Fruit fly (Drosophila melanogaster): Measurements from ENCODE around the gene sloth2.

sloth2 gene

DNA sequence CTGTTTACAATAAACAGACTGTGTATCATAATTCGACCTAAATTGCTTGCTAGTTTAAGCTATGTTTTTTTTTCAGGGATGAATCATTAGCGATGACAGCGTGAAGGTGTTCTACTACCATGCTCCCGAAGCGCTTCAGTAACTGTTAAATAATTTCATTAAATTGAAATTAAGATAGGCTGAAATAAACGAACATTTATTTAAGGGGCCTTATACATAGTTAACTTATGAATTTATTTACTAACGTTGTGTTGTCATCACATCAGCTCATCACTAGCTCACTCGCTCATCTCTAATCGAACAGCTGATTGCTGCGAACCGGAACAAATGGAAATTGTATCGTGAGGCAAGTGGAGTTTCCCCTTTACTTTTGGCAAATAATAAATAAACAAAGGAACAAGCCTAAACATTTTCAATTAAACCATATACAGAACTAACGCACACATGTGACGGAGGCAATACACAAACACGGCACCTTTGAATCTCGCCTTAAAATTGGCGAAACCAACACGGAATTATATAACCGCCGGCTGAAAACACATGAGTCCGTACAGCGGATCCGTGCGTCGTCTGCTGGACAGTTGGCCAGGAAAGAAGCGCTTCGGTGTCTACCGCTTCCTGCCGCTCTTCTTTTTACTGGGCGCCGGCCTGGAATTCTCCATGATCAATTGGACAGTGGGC lies at the start of gene sloth2, which contains the start of the genes cm and sloth1 (continued):
- peak; percentile 96 for TF ChIP-seq Sry-δ (GFP tag; optimal IDR thresholded peaks at IDR 0.05)
- TF ChIP-seq CG8478 (optimal IDR thresholded peaks at IDR 0.05): no peak
- no peak for TF ChIP-seq hth (optimal IDR thresholded peaks at IDR 0.05)
- peak; percentile 51 for TF ChIP-seq Asciz (GFP tag; optimal IDR thresholded peaks at IDR 0.05)
- peak; percentile 60 for TF ChIP-seq CG1792 (GFP tag; optimal IDR thresholded peaks at IDR 0.05)
- TF ChIP-seq lbe (GFP tag; optimal IDR thresholded peaks at IDR 0.05): peak; percentile 57
- TF ChIP-seq CG11456 (GFP tag; IDR thresholded peaks at IDR 0.05): peak; percentile 84
- TF ChIP-seq CG14710 (tag; optimal IDR thresholded peaks at IDR 0.05): peak; percentile 85
- TF ChIP-seq CG3838 (GFP tag; optimal IDR thresholded peaks at IDR 0.05): peak; percentile 72
- peak; percentile 13 for TF ChIP-seq CG3995 (GFP tag; optimal IDR thresholded peaks at IDR 0.05)
- peak; percentile 78 for TF ChIP-seq CG1233 (GFP tag; optimal IDR thresholded peaks at IDR 0.05)
- TF ChIP-seq CG10543 (GFP tag; optimal IDR thresholded peaks at IDR 0.05): peak; percentile 88
- no peak for TF ChIP-seq usp (GFP tag; optimal IDR thresholded peaks at IDR 0.05)
- peak; percentile 70 for TF ChIP-seq jing (GFP tag; optimal IDR thresholded peaks at IDR 0.05)
- peak; percentile 98 for TF ChIP-seq sens (GFP tag)
- peak; percentile 26 for TF ChIP-seq p53 (GFP tag; optimal IDR thresholded peaks at IDR 0.05)
- TF ChIP-seq tin (GFP tag; optimal IDR thresholded peaks at IDR 0.05): peak; percentile 87
- peak; percentile 75 for TF ChIP-seq caup (GFP tag; optimal IDR thresholded peaks at IDR 0.05; ENCODE audit: severe bottlenecking)
- peak; percentile 91 for TF ChIP-seq Doc3 (GFP tag; IDR thresholded peaks at IDR 0.05; ENCODE audit: partially characterized antibody)
- peak; percentile 92 for TF ChIP-seq ken (GFP tag; IDR thresholded peaks at IDR 0.05)
- TF ChIP-seq CG8765 (GFP tag; IDR thresholded peaks at IDR 0.05): peak; percentile 81
- TF ChIP-seq CG14667 (GFP tag; IDR thresholded peaks at IDR 0.05): peak; percentile 74
- peak; percentile 75 for TF ChIP-seq CG13123 (GFP tag; optimal IDR thresholded peaks at IDR 0.05)
- TF ChIP-seq CG34224 (GFP tag; IDR thresholded peaks at IDR 0.05; ENCODE audit: partially characterized antibody): peak; percentile 89
- TF ChIP-seq CG2202 (tag; optimal IDR thresholded peaks at IDR 0.05): peak; percentile 80
- peak; percentile 86 for TF ChIP-seq CG7839 (tag; optimal IDR thresholded peaks at IDR 0.05)
- peak; percentile 78 for TF ChIP-seq dm (GFP tag; optimal IDR thresholded peaks at IDR 0.05)
- TF ChIP-seq wor (GFP tag; IDR thresholded peaks at IDR 0.05): peak; percentile 77
- TF ChIP-seq Hsf (GFP tag; optimal IDR thresholded peaks at IDR 0.05): peak; percentile 92
- TF ChIP-seq cad (GFP tag; optimal IDR thresholded peaks at IDR 0.05): no peak
- peak; percentile 86 for TF ChIP-seq Sox102F (GFP tag; optimal IDR thresholded peaks at IDR 0.05)
- peak; percentile 91 for TF ChIP-seq Xrp1 (GFP tag; IDR thresholded peaks at IDR 0.05)
- peak; percentile 80 for TF ChIP-seq CG11504 (tag; optimal IDR thresholded peaks at IDR 0.05)
- TF ChIP-seq CG13287 (GFP tag; IDR thresholded peaks at IDR 0.05; ENCODE audit: partially characterized antibody): peak; percentile 94
- no peak for TF ChIP-seq hkb (optimal IDR thresholded peaks at IDR 0.05)
- TF ChIP-seq hkb (GFP tag; IDR thresholded peaks at IDR 0.05): peak; percentile 87
- peak; percentile 71 for TF ChIP-seq CG6791 (GFP tag; IDR thresholded peaks at IDR 0.05; ENCODE audit: partially characterized antibody)
- TF ChIP-seq zf30C (GFP tag; optimal IDR thresholded peaks at IDR 0.05): peak; percentile 13
- TF ChIP-seq CG12236 (GFP tag; optimal IDR thresholded peaks at IDR 0.05): peak; percentile 71
- peak; percentile 70 for TF ChIP-seq en (GFP tag; optimal IDR thresholded peaks at IDR 0.05)
- peak; percentile 59; the same call in 1 of the 3 replicates for TF ChIP-seq so (GFP tag; IDR thresholded peaks at IDR 0.05)
- peak; percentile 72 for TF ChIP-seq CG31441 (GFP tag; IDR thresholded peaks at IDR 0.05)
- TF ChIP-seq Oaz (GFP tag; IDR thresholded peaks at IDR 0.05): peak; percentile 65; the same call in 1 of the 2 replicates
